Fruit fly (Drosophila melanogaster): Measurements from ENCODE around the gene CG34250.

CG34250 gene

dm6 chr3L:17433555-17433954 lies 42.5 kb upstream of the CG34250 start, which contains the start of the genes Coq4 and CG32176:
TSS of gene Coq4 (minus strand) at chr3L:17433621.
TSS of gene CG32176 (plus strand) at chr3L:17433868.
- peak; percentile 98 for TF ChIP-seq CG11247 (GFP tag; IDR thresholded peaks at IDR 0.05)
- TF ChIP-seq Neu2 (GFP tag; optimal IDR thresholded peaks at IDR 0.05; ENCODE audit: borderline replicate concordance) = peak; percentile 93
- TF ChIP-seq CG16863 (GFP tag; optimal IDR thresholded peaks at IDR 0.05) = peak; percentile 98
- peak; percentile 97 for TF ChIP-seq Fer2 (tag; optimal IDR thresholded peaks at IDR 0.05)
- TF ChIP-seq CG8388 (GFP tag; optimal IDR thresholded peaks at IDR 0.05) = peak; percentile 97
- TF ChIP-seq pum (GFP tag; optimal IDR thresholded peaks at IDR 0.05) = peak; percentile 99
- peak; percentile 94 for TF ChIP-seq ewg (GFP tag; optimal IDR thresholded peaks at IDR 0.05)
- peak; percentile 96 for TF ChIP-seq cato (GFP tag; optimal IDR thresholded peaks at IDR 0.05; ENCODE audit: borderline replicate concordance)
- TF ChIP-seq Sry-β (GFP tag; optimal IDR thresholded peaks at IDR 0.05) = peak; percentile 65
- TF ChIP-seq D19B (GFP tag; optimal IDR thresholded peaks at IDR 0.05) = peak; percentile 91
- peak; percentile 92 for TF ChIP-seq cwo (GFP tag; optimal IDR thresholded peaks at IDR 0.05)
- peak; percentile 98 for TF ChIP-seq H15 (GFP tag; IDR thresholded peaks at IDR 0.05)
- TF ChIP-seq ash1 (GFP tag; optimal IDR thresholded peaks at IDR 0.05) = peak; percentile 91
- TF ChIP-seq CG34376 (GFP tag; optimal IDR thresholded peaks at IDR 0.05) = peak; percentile 93
- TF ChIP-seq CG15269 (tag; optimal IDR thresholded peaks at IDR 0.05) = peak; percentile 98
- peak; percentile 62 for TF ChIP-seq HLH4C (GFP tag; IDR thresholded peaks at IDR 0.05; ENCODE audit: partially characterized antibody)
- TF ChIP-seq peb (GFP tag; IDR thresholded peaks at IDR 0.05) = peak; percentile 96
- TF ChIP-seq CG5180 (GFP tag; optimal IDR thresholded peaks at IDR 0.05) = peak; percentile 83
- TF ChIP-seq tgo (GFP tag; IDR thresholded peaks at IDR 0.05) = peak; percentile 98
- peak; percentile 70; the same call in 2 of the 3 replicates for TF ChIP-seq z (GFP tag; IDR thresholded peaks at IDR 0.05)
- TF ChIP-seq Oli (tag; optimal IDR thresholded peaks at IDR 0.05) = peak; percentile 97
- peak; percentile 97 for TF ChIP-seq CG33213 (GFP tag; optimal IDR thresholded peaks at IDR 0.05)
- TF ChIP-seq pfk (GFP tag; optimal IDR thresholded peaks at IDR 0.05) = peak; percentile 49
- peak; percentile 97 for TF ChIP-seq CG18262 (tag; optimal IDR thresholded peaks at IDR 0.05)
- TF ChIP-seq Ssrp (tag; optimal IDR thresholded peaks at IDR 0.05) = peak; percentile 98
- peak; percentile 99 for TF ChIP-seq CG34422 (GFP tag; IDR thresholded peaks at IDR 0.05)
- peak; percentile 69 for TF ChIP-seq pzg (GFP tag; optimal IDR thresholded peaks at IDR 0.05)
- TF ChIP-seq CHES-1-like (GFP tag; optimal IDR thresholded peaks at IDR 0.05) = peak; percentile 98
- peak; percentile 98 for TF ChIP-seq Dip3 (GFP tag; optimal IDR thresholded peaks at IDR 0.05)
- TF ChIP-seq CG6175 (GFP tag; IDR thresholded peaks at IDR 0.05) = peak; percentile 96
- peak; percentile 88 for TF ChIP-seq CG9437 (GFP tag; optimal IDR thresholded peaks at IDR 0.05)
- peak; percentile 96 for TF ChIP-seq CG11093 (GFP tag; IDR thresholded peaks at IDR 0.05)
- peak; percentile 95 for TF ChIP-seq CG4328 (GFP tag; optimal IDR thresholded peaks at IDR 0.05)
- TF ChIP-seq danr (GFP tag; IDR thresholded peaks at IDR 0.05) = peak; percentile 92
- TF ChIP-seq lab (GFP tag; optimal IDR thresholded peaks at IDR 0.05) = peak; percentile 98
- no peak for TF ChIP-seq pita (GFP tag; optimal IDR thresholded peaks at IDR 0.05)
- peak; percentile 95 for TF ChIP-seq dan (GFP tag; IDR thresholded peaks at IDR 0.05)
- peak; percentile 84 for TF ChIP-seq CkIIα-i1 (GFP tag; IDR thresholded peaks at IDR 0.05)
- peak; percentile 99 for TF ChIP-seq CG8944 (GFP tag; optimal IDR thresholded peaks at IDR 0.05)
- TF ChIP-seq chm (GFP tag; IDR thresholded peaks at IDR 0.05) = peak; percentile 98
- TF ChIP-seq sc (optimal IDR thresholded peaks at IDR 0.05) = no peak
- peak; percentile 95 for TF ChIP-seq sc (GFP tag; optimal IDR thresholded peaks at IDR 0.05)
- peak; percentile 97 for TF ChIP-seq C15 (GFP tag; IDR thresholded peaks at IDR 0.05)
- TF ChIP-seq CG4360 (GFP tag; IDR thresholded peaks at IDR 0.05) = peak; percentile 73
- TF ChIP-seq yki (optimal IDR thresholded peaks at IDR 0.05) = no peak
- peak; percentile 98 for TF ChIP-seq pnt (GFP tag; optimal IDR thresholded peaks at IDR 0.05)
- peak; percentile 98 for TF ChIP-seq CG14441 (GFP tag; IDR thresholded peaks at IDR 0.05)
- peak; percentile 96 for TF ChIP-seq Blimp-1 (GFP tag; optimal IDR thresholded peaks at IDR 0.05)
- peak; percentile 97 for TF ChIP-seq CG9876 (GFP tag; optimal IDR thresholded peaks at IDR 0.05)
- peak; percentile 87 for TF ChIP-seq CG6654 (GFP tag; optimal IDR thresholded peaks at IDR 0.05)
- peak; percentile 99 for TF ChIP-seq dpn (GFP tag; optimal IDR thresholded peaks at IDR 0.05)
